Worm (Caenorhabditis elegans) whole organism, mixed stage, embryonic: ENCODE measurements around the gene sri-46.
A peak's percentile ranks its signal among the peaks of the same experiment; 100 is the strongest.

ENCODE experiments used
- M03D4.4 ChIP-seq: sonication (generic microtip); optimal IDR thresholded peaks from 2 replicates; lab custom pipeline; 2017; ENCODE audit warnings: mild to moderate bottlenecking, missing genetic modification characterization, missing compliant biosample characterization
- bed-3 ChIP-seq: fragments of 200-800 bp; sonication (Bioruptor generic); optimal IDR thresholded peaks from 3 replicates; lab custom pipeline; 2018; ENCODE audit warnings: mild to moderate bottlenecking, missing genetic modification characterization, moderate library complexity, missing compliant biosample characterization
- ceh-39 ChIP-seq: fragments of 150-350 bp; optimal IDR thresholded peaks from 2 replicates; lab custom pipeline; 2014; ENCODE audit warnings: missing biosample characterization, missing genetic modification characterization
- ceh-43 ChIP-seq: fragments of 200-800 bp; sonication (Bioruptor generic); optimal IDR thresholded peaks from 2 replicates; lab custom pipeline; 2018; ENCODE audit warnings: mild to moderate bottlenecking, missing genetic modification characterization, moderate library complexity, missing compliant biosample characterization
- ces-1 ChIP-seq: fragments of 150-350 bp; optimal IDR thresholded peaks from 2 replicates; lab custom pipeline; 2014; ENCODE audit warnings: missing biosample characterization, missing genetic modification reagents, missing genetic modification characterization
- cnd-1 ChIP-seq: fragments of 200-800 bp; sonication (Bioruptor generic); optimal IDR thresholded peaks from 2 replicates; lab custom pipeline; 2018; ENCODE audit warnings: mild to moderate bottlenecking, missing genetic modification characterization, missing compliant biosample characterization
- drap-1 ChIP-seq: fragments of 200-800 bp; sonication (Bioruptor generic); optimal IDR thresholded peaks from 3 replicates; lab custom pipeline; 2018; ENCODE audit warnings: mild to moderate bottlenecking, missing genetic modification characterization, missing compliant biosample characterization
- elt-1 ChIP-seq: sonication (generic microtip); optimal IDR thresholded peaks from 2 replicates; lab custom pipeline; 2017; ENCODE audit warnings: missing genetic modification characterization, mild to moderate bottlenecking, missing compliant biosample characterization, antibody characterized with exemption, moderate library complexity, borderline replicate concordance; ENCODE audit not compliant: insufficient read depth
- elt-3 ChIP-seq: fragments of 150-350 bp; optimal IDR thresholded peaks from 2 replicates; lab custom pipeline; 2014; ENCODE audit warnings: missing biosample characterization, missing genetic modification characterization
- flh-1 ChIP-seq: fragments of 200-800 bp; sonication (Bioruptor generic); optimal IDR thresholded peaks from 2 replicates; lab custom pipeline; 2018; ENCODE audit warnings: mild to moderate bottlenecking, missing genetic modification characterization, moderate library complexity, missing compliant biosample characterization
- ham-2 ChIP-seq: fragments of 200-800 bp; sonication (Bioruptor generic); optimal IDR thresholded peaks from 2 replicates; lab custom pipeline; 2018; ENCODE audit warnings: mild to moderate bottlenecking, missing genetic modification characterization, missing compliant biosample characterization
- hlh-1 ChIP-seq: fragments of 150-350 bp; optimal IDR thresholded peaks from 2 replicates; lab custom pipeline; 2014; ENCODE audit warnings: missing biosample characterization, missing genetic modification reagents, missing genetic modification characterization
- lin-13 ChIP-seq: fragments of 150-350 bp; optimal IDR thresholded peaks from 2 replicates; lab custom pipeline; 2014; ENCODE audit warnings: missing biosample characterization, missing genetic modification characterization
- lin-32 ChIP-seq: fragments of 200-800 bp; sonication (Bioruptor generic); optimal IDR thresholded peaks from 2 replicates; lab custom pipeline; 2018; ENCODE audit warnings: mild to moderate bottlenecking, missing genetic modification characterization, missing compliant biosample characterization
- lsy-2 ChIP-seq: fragments of 150-350 bp; optimal IDR thresholded peaks from 2 replicates; lab custom pipeline; 2014; ENCODE audit warnings: missing biosample characterization, missing genetic modification characterization
- mab-5 ChIP-seq: fragments of 150-350 bp; optimal IDR thresholded peaks from 2 replicates; lab custom pipeline; 2014; ENCODE audit warnings: missing biosample characterization, missing genetic modification characterization
- mep-1 ChIP-seq: fragments of 150-350 bp; optimal IDR thresholded peaks from 2 replicates; lab custom pipeline; 2017; ENCODE audit warnings: missing biosample characterization, missing genetic modification reagents, missing genetic modification characterization, inconsistent platforms
- nhr-12 ChIP-seq: fragments of 150-350 bp; optimal IDR thresholded peaks from 2 replicates; lab custom pipeline; 2014; ENCODE audit warnings: missing biosample characterization, missing genetic modification characterization
- nhr-2 ChIP-seq: fragments of 150-350 bp; optimal IDR thresholded peaks from 2 replicates; lab custom pipeline; 2014; ENCODE audit warnings: missing biosample characterization, missing genetic modification characterization
- nhr-237 ChIP-seq: fragments of 150-350 bp; optimal IDR thresholded peaks from 2 replicates; lab custom pipeline; 2014; ENCODE audit warnings: missing biosample characterization, missing genetic modification characterization
- nhr-76 ChIP-seq: sonication (generic microtip); optimal IDR thresholded peaks from 2 replicates; lab custom pipeline; 2017; ENCODE audit warnings: missing biosample characterization, missing genetic modification characterization
- pha-4 ChIP-seq: fragments of 150-350 bp; optimal IDR thresholded peaks from 2 replicates; lab custom pipeline; 2018; ENCODE audit warnings: missing biosample characterization, missing genetic modification reagents, missing genetic modification characterization
- sem-2 ChIP-seq: fragments of 200-800 bp; sonication (Bioruptor generic); optimal IDR thresholded peaks from 2 replicates; lab custom pipeline; 2018; ENCODE audit warnings: mild to moderate bottlenecking, missing genetic modification characterization, missing compliant biosample characterization
- sptf-1 ChIP-seq: sonication (generic microtip); optimal IDR thresholded peaks from 2 replicates; lab custom pipeline; 2017; ENCODE audit warnings: mild to moderate bottlenecking, missing genetic modification characterization, moderate library complexity, missing compliant biosample characterization
- tbx-8 ChIP-seq: fragments of 200-800 bp; sonication (Bioruptor generic); optimal IDR thresholded peaks from 2 replicates; lab custom pipeline; 2018; ENCODE audit warnings: mild to moderate bottlenecking, missing genetic modification characterization, moderate library complexity, missing compliant biosample characterization
- unc-39 ChIP-seq: fragments of 150-350 bp; optimal IDR thresholded peaks from 2 replicates; lab custom pipeline; 2014; ENCODE audit warnings: missing biosample characterization, missing genetic modification characterization
- unc-62 ChIP-seq: fragments of 150-350 bp; optimal IDR thresholded peaks from 2 replicates; lab custom pipeline; 2014; ENCODE audit warnings: missing biosample characterization, missing genetic modification reagents, missing genetic modification characterization
- zip-8 ChIP-seq: fragments of 150-350 bp; optimal IDR thresholded peaks from 2 replicates; lab custom pipeline; 2014; ENCODE audit warnings: missing biosample characterization, missing genetic modification characterization
- ztf-11 ChIP-seq: fragments of 150-350 bp; optimal IDR thresholded peaks from 2 replicates; lab custom pipeline; 2014; ENCODE audit warnings: missing biosample characterization, missing genetic modification characterization

The sri-46 gene

ce11 chrII:658369-658768 is 12.6 kb downstream of the sri-46 start, which contains the start of gene sdz-24:
Gene sdz-24, plus strand, starts transcription at chrII:658669.
- no peak for TF ChIP-seq nhr-2 (tag; lab: Kevin White, UChicago)
- TF ChIP-seq ztf-11 (tag; lab: Kevin White, UChicago): no peak

DNA sequence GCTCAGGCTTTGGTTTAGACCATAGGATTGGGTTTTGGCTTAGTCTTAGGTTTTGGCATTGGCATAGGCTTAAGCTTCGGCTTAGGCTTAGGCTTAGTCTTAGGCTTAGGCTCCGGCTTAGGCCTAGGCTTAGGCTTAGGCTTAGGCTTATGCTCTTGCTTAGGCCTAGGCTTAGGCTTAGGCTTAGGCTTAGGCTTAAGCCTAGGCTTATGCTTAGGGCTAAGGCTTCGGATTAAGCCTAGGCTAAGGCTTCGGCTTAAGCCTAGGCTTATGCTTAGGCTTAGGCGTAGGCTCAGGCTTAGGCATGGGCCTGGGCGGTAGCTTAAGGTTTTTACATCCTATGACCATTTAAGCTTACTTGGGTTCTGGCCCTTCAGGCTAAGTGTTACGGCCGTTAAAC is 19.6 kb downstream of the sri-46 start:
- TF ChIP-seq pha-4 (tag; lab: Kevin White, UChicago) (no peak), nhr-76 (tag; lab: Kevin White, UChicago) (no peak), ham-2 (peak; percentile 35), nhr-12 (tag; lab: Kevin White, UChicago) (no peak)

DNA sequence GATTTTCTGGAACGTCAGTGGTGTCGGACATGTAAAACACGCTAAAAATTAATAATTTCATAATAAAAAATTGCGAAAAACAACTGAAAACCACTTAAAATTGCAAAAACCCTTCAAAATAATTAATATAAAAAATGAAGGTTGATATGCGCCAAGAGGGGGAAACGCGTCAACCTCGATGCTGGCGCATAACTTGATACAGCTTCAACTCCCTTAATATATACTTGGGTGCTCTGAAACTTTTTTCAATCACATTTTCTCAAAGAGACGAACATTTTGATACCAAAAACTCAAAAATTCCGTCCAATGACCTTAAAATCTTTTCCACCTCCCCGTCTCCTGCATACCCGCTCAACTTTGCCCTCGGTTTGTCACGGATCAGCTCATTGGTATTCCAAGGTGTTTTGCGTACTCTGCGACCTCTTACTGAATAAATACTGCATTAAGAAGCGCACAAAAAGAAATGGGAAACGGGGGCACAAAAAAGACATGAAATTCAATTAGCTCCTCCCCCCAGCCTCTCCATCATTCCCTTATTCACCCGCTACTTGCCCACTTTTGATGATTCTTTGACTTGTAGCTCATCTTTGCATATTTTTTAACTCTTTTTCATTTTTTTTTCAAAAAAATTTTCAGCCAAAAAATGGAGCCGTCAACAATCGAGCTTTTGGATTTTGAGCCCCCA is 20.5 kb downstream of the sri-46 start, which contains the start of the genes K07E8.7 and frpr-14:
Gene K07E8.7, minus strand, starts transcription at position 47 of the 685 bp plus-strand sequence.
Gene frpr-14, plus strand, starts transcription at position 635 of the 685 bp plus-strand sequence.
- TF ChIP-seq elt-1: no peak
- TF ChIP-seq lsy-2 (tag; lab: Kevin White, UChicago): peak; percentile 28
- peak; percentile 33 for TF ChIP-seq ces-1 (GFP tag; lab: Kevin White, UChicago)
- TF ChIP-seq, all 35 proteins: peak for 2

ce11 chrII:643733-644132 is 27.2 kb downstream of the sri-46 start:
- TF ChIP-seq elt-3: no peak
- TF ChIP-seq ham-2: peak; percentile 9
- TF ChIP-seq pha-4 (tag; lab: Kevin White, UChicago): no peak

DNA sequence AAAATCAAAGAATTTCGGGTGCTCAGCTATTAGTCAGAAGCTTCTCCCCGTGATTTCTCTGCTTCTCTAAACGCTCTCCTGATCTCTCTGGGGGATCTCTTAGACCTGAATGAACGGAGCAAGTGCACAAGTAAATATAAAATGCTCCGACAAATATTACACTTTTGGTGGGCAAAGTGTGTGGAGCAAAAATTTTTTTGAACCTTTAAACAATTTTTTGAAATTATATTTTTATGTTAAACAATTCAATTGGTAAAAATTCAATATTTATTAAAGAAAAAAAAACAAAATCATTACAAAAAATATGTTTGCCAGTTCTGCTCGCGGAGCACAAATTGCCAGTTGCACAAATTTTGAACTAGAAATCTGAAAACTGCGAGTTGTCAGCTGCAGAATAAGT is 31.5 kb downstream of the sri-46 start, which contains the start of gene K07E8.6:
Gene K07E8.6, minus strand, starts transcription at position 101 of the 400 bp plus-strand sequence.
- TF ChIP-seq M03D4.4 (tag; lab: Kevin White, UChicago) (no peak), unc-62 (GFP tag; lab: Kevin White, UChicago) (no peak), ceh-39 (tag; lab: Kevin White, UChicago) (no peak), nhr-76 (tag; lab: Kevin White, UChicago) (no peak), elt-1 (no peak), flh-1 (no peak), tbx-8 (GFP tag; lab: Kevin White, UChicago) (no peak), cnd-1 (tag; lab: Kevin White, UChicago) (no peak), unc-39 (tag; lab: Kevin White, UChicago) (no peak), mep-1 (no peak)

DNA sequence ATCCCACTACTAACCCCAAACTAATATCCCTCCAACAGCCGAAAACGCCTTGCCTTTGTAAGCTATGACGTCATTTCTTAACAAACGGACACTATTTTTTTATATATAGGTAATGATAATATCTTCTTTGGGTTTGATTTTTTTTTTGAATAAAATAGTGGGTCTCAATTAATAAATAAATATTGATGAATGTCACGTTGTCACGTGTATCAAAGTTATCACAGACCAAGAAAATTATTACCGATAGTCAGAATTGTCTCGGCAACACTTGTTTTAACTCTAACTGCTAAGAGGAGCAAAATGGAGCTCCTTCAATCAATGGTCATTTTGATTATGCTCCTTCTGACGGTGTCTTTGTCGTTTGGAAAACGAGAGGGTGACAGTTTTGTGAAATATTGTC is 36.9 kb downstream of the sri-46 start, which contains the start of gene T04B8.1:
Gene T04B8.1, plus strand, starts transcription at position 301 of the 400 bp plus-strand sequence.
- no peak for TF ChIP-seq sptf-1 (tag; lab: Kevin White, UChicago)
- TF ChIP-seq flh-1: no peak
- TF ChIP-seq tbx-8 (GFP tag; lab: Kevin White, UChicago): no peak
- no peak for TF ChIP-seq mab-5 (tag; lab: Kevin White, UChicago)
- TF ChIP-seq unc-39 (tag; lab: Kevin White, UChicago): no peak
- no peak for TF ChIP-seq drap-1
- no peak for TF ChIP-seq ham-2
- TF ChIP-seq mep-1: no peak
- no peak for TF ChIP-seq pha-4 (tag; lab: Kevin White, UChicago)
- TF ChIP-seq lin-13: no peak
- no peak for TF ChIP-seq hlh-1
- no peak for TF ChIP-seq sem-2 (GFP tag; lab: Kevin White, UChicago)
- TF ChIP-seq bed-3 (GFP tag; lab: Kevin White, UChicago): no peak
- no peak for TF ChIP-seq nhr-12 (tag; lab: Kevin White, UChicago)
- TF ChIP-seq nhr-237 (tag; lab: Kevin White, UChicago): no peak
- TF ChIP-seq, all 35 proteins: peak for 0

DNA sequence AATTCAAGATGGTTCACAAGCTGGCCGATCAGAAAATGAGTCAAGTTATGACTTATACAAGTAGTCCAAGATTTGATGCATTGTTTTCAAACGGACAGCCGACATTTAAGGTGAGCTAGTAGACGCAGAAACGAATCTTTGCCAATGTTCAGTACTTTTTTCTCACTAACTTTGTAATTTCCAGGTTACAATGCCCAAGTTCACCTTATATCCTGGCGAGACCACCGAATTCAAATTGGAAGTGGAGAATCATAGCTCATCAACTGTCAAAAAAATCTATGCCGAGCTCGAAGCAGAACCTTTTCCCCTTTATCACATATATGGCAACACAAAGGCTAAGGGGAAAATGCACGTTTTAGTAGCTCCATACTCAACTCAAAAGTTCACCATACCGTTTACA is 43.0 kb downstream of the sri-46 start:
- no peak for TF ChIP-seq lin-32 (GFP tag; lab: Kevin White, UChicago)
- no peak for TF ChIP-seq hlh-1
- no peak for TF ChIP-seq ceh-43 (GFP tag; lab: Kevin White, UChicago)
- TF ChIP-seq unc-39 (tag; lab: Kevin White, UChicago): no peak
- TF ChIP-seq zip-8 (tag; lab: Kevin White, UChicago): no peak
- TF ChIP-seq sem-2 (GFP tag; lab: Kevin White, UChicago): no peak
- TF ChIP-seq ces-1 (GFP tag; lab: Kevin White, UChicago): no peak
- no peak for TF ChIP-seq mab-5 (tag; lab: Kevin White, UChicago)
- no peak for TF ChIP-seq M03D4.4 (tag; lab: Kevin White, UChicago)
- TF ChIP-seq ceh-39 (tag; lab: Kevin White, UChicago): no peak
- no peak for TF ChIP-seq drap-1
- TF ChIP-seq lsy-2 (tag; lab: Kevin White, UChicago): no peak
